Fruit fly (Drosophila melanogaster): ENCODE results near the gene His4r.

Gene His4r

DNA sequence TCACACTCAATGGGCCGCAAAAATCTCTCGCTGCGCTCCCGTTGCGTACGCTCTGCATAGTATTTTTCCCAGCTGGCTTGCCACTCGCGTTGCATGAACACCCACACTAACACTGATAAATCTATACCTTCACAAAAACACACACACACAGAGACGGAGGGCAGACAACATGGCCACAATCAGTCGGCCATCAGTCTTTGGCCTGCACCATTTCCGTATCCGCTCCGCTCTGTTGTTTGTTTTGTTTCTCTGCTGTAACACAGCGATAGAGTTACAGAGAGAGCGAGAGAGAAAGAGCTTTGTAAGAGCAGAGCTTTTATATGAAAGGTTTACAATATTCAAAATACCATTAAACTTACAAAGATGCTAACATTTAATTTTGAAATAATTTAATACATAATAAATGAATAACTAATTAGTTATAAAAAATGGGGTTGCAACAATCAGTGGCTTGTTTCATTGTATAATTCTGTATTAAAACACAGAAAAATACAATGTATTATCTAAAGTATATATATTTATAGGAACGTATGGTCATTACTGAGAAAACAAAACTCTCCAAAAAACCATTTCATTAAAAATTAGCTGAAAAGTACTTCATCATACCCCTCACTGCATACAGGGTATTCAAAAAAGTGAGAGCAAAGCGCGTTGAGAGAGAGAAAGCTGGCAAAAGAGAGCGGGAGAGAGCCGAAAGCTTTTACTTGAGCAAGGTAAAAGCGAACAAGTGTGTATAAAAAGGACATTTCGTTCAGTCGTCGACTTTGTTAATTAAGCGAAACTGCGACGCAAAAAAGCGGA is 16.5 kb upstream of the His4r start, which contains the start of gene CG14853 (continued):
- no peak for TF ChIP-seq repo (GFP tag; optimal IDR thresholded peaks at IDR 0.05)
- TF ChIP-seq dmrt11E (tag; optimal IDR thresholded peaks at IDR 0.05), result peak; percentile 33
- no peak for TF ChIP-seq MBD-R2 (GFP tag; IDR thresholded peaks at IDR 0.05)
- TF ChIP-seq CG13287 (GFP tag; IDR thresholded peaks at IDR 0.05; ENCODE audit: partially characterized antibody), result no peak
- peak; percentile 88 for TF ChIP-seq Atf6 (GFP tag; IDR thresholded peaks at IDR 0.05)
- peak; percentile 25 for TF ChIP-seq CG33557 (GFP tag; optimal IDR thresholded peaks at IDR 0.05)
- no peak for TF ChIP-seq CG8944 (GFP tag; optimal IDR thresholded peaks at IDR 0.05)
- no peak for TF ChIP-seq jigr1 (GFP tag; IDR thresholded peaks at IDR 0.05)
- TF ChIP-seq CTCF (GFP tag; optimal IDR thresholded peaks at IDR 0.05), result peak; percentile 23
- TF ChIP-seq Eip74EF (GFP tag; optimal IDR thresholded peaks at IDR 0.05), result peak in 1 of 2 experiments; percentile 80
- peak; percentile 81 for TF ChIP-seq CG32767 (GFP tag; IDR thresholded peaks at IDR 0.05)
- TF ChIP-seq CG1529 (GFP tag; optimal IDR thresholded peaks at IDR 0.05), result peak; percentile 69
- TF ChIP-seq pnt (GFP tag; optimal IDR thresholded peaks at IDR 0.05), result no peak
- TF ChIP-seq Pdp1 (GFP tag; optimal IDR thresholded peaks at IDR 0.05), result peak in 1 of 2 experiments; percentile 45
- no peak for TF ChIP-seq luna (GFP tag; optimal IDR thresholded peaks at IDR 0.05)
- TF ChIP-seq CG13775 (GFP tag; optimal IDR thresholded peaks at IDR 0.05), result peak; percentile 71
- no peak for TF ChIP-seq CG18476 (GFP tag; optimal IDR thresholded peaks at IDR 0.05)
- peak; percentile 56; the same call in 1 of the 2 replicates for TF ChIP-seq NFAT (GFP tag; IDR thresholded peaks at IDR 0.05)
- peak; percentile 12 for TF ChIP-seq CG2202 (tag; optimal IDR thresholded peaks at IDR 0.05)
- TF ChIP-seq gt (GFP tag; IDR thresholded peaks at IDR 0.05), result 0 out of 2 replicates have a peak, but pooled peaks have one; percentile 37
- peak; percentile 71 for TF ChIP-seq CG12219 (GFP tag; optimal IDR thresholded peaks at IDR 0.05)
- TF ChIP-seq Abd-B (GFP tag; optimal IDR thresholded peaks at IDR 0.05), result peak; percentile 72
- peak; percentile 89 for TF ChIP-seq oc (tag; optimal IDR thresholded peaks at IDR 0.05)
- peak; percentile 60 for TF ChIP-seq CG8388 (GFP tag; optimal IDR thresholded peaks at IDR 0.05)
- peak; percentile 64 for TF ChIP-seq CG15514 (GFP tag; optimal IDR thresholded peaks at IDR 0.05)
- TF ChIP-seq otp (GFP tag; IDR thresholded peaks at IDR 0.05), result peak; percentile 40
- TF ChIP-seq CG6175 (GFP tag; IDR thresholded peaks at IDR 0.05), result no peak
- TF ChIP-seq CG12104 (GFP tag; optimal IDR thresholded peaks at IDR 0.05), result peak; percentile 38
- TF ChIP-seq gcm2 (GFP tag; optimal IDR thresholded peaks at IDR 0.05), result no peak
- TF ChIP-seq CG1603 (tag; optimal IDR thresholded peaks at IDR 0.05), result peak; percentile 70
- TF ChIP-seq vvl (GFP tag; IDR thresholded peaks at IDR 0.05), result peak; percentile 81
- TF ChIP-seq NK7.1 (GFP tag; optimal IDR thresholded peaks at IDR 0.05), result peak; percentile 3
- TF ChIP-seq HLH54F (GFP tag; optimal IDR thresholded peaks at IDR 0.05), result no peak
- peak; percentile 73 for TF ChIP-seq CG12155 (GFP tag; optimal IDR thresholded peaks at IDR 0.05)
- TF ChIP-seq Gsc (GFP tag; IDR thresholded peaks at IDR 0.05), result no peak
- TF ChIP-seq sr (GFP tag; IDR thresholded peaks at IDR 0.05), result peak; percentile 60; the same call in 2 of the 3 replicates
- peak; percentile 69 for TF ChIP-seq CG3847 (GFP tag; IDR thresholded peaks at IDR 0.05)
- TF ChIP-seq tap (tag; optimal IDR thresholded peaks at IDR 0.05), result peak; percentile 34
- TF ChIP-seq Poxn (GFP tag; IDR thresholded peaks at IDR 0.05), result no peak
- peak; percentile 92 for TF ChIP-seq Ssrp (tag; optimal IDR thresholded peaks at IDR 0.05)
- peak; percentile 36 for TF ChIP-seq CG3407 (GFP tag; optimal IDR thresholded peaks at IDR 0.05)
- TF ChIP-seq crc (GFP tag; optimal IDR thresholded peaks at IDR 0.05), result no peak
- TF ChIP-seq HLH3B (GFP tag; IDR thresholded peaks at IDR 0.05), result peak; percentile 54
- TF ChIP-seq CG18262 (tag; optimal IDR thresholded peaks at IDR 0.05), result peak; percentile 88
- peak; percentile 34 for TF ChIP-seq Hey (tag; optimal IDR thresholded peaks at IDR 0.05)
- peak; percentile 34 for TF ChIP-seq grn (GFP tag; optimal IDR thresholded peaks at IDR 0.05)
- TF ChIP-seq trem (tag; optimal IDR thresholded peaks at IDR 0.05), result peak; percentile 18
- peak; percentile 57 for TF ChIP-seq CG2875 (GFP tag; optimal IDR thresholded peaks at IDR 0.05)
- no peak for TF ChIP-seq CG7745 (tag; optimal IDR thresholded peaks at IDR 0.05)
- TF ChIP-seq CG6272 (GFP tag; IDR thresholded peaks at IDR 0.05), result no peak
